Fruit fly (Drosophila melanogaster): ENCODE data around the gene mys.

mys gene

DNA sequence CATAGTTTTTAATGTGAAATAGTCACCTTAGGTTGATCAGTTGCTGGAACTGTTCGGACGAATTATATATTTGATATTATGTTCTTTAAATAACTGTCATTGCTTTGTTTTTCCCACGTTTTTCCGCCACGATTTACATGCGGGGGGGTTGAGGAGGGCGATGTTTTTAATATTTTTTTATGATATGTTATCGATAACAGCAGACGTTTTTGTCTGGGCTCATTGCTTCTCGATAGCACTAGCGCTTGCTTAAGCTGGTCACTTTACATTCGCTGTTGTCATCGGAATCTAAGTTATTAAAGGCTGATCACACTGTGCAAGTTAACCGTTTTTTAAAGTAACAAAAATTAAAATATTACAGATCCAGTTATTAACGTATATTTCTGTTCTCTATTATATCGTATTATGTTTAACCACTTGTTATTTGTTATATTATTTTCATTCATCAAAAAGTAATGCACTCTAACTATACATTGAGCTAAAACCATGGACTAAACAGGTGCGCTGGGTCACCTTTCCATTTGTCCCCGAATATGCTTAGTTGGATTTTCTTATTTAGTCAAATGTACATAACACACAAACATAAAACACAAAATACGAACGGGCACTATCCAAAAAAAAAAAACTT lies 14.0 kb downstream of the mys start, which contains the start of the genes Upf2 and CG1571:
Upf2 (minus strand) TSS at position 167 of the 628 bp plus-strand sequence.
CG1571 (plus strand) TSS at position 578 of the 628 bp plus-strand sequence.
- no peak for TF ChIP-seq noc (tag; optimal IDR thresholded peaks at IDR 0.05)

DNA sequence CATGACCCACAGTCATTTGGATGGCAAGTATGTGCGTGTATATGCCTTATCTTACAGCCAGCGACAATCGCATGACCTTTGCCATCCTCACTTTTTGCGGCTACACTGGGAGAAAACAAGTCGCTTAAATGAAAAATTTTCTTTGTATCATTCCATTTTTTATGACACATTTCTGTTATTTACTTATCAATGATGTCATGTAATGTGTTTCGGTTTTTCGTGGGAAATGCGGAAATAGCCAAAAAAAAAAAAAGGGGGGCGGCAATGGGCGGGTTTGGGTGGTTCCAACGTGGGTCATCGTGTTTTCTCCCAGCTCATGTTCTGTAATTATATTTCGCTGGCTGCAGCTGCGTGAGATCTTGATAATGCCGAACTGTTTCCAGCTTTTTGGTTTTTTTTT lies 18.7 kb downstream of the mys start:
- peak; percentile 36 for TF ChIP-seq noc (tag; optimal IDR thresholded peaks at IDR 0.05)

dm6 chrX:8081427-8082185 lies 20.2 kb downstream of the mys start, which contains the start of gene Ldsdh1:
Ldsdh1 (minus strand) TSS chrX:8081605.
- no peak for TF ChIP-seq noc (tag; optimal IDR thresholded peaks at IDR 0.05)

- TF ChIP-seq noc (tag; optimal IDR thresholded peaks at IDR 0.05), result no peak
These were observed 25.7 kb downstream of the mys start, which contains the start of gene CG2256 for dm6 chrX:8087113-8087512. CG2256 (minus strand) TSS chrX:8087213.

- TF ChIP-seq noc (tag; optimal IDR thresholded peaks at IDR 0.05), result peak; percentile 90
These were observed 29.7 kb downstream of the mys start for dm6 chrX:8091017-8091620.

- TF ChIP-seq noc (tag; optimal IDR thresholded peaks at IDR 0.05), result peak; percentile 88
These were observed 30.7 kb downstream of the mys start for dm6 chrX:8092075-8092682.

dm6 chrX:8092893-8093721 lies 31.7 kb downstream of the mys start:
- TF ChIP-seq noc (tag; optimal IDR thresholded peaks at IDR 0.05), result peak; percentile 6

DNA sequence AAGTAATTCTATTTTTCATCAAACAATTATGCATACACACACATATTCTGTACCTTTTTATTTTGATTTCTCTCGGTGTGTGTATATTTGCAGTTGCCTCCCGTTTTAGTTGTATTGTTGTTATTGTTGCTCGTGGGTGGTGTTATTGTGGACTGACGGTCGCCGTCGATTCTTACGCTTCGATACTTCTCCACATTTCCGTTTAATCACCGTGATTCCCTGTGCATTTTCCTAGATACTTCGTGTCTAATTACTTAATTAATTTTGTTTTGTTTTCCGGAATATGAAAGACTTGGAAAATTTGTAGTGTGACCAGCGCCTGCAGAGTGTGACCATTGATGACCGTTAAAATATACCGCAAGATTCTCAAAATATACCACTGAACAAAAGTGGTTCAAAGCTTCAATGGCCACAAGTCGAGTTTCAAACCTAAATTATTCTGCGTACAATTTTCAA lies 32.3 kb downstream of the mys start, which contains the start of gene UbcE2H:
UbcE2H (minus strand) TSS at position 343 of the 456 bp plus-strand sequence.
- TF ChIP-seq noc (tag; optimal IDR thresholded peaks at IDR 0.05), result no peak

dm6 chrX:8100026-8100825 lies 38.8 kb downstream of the mys start:
- peak; percentile 14 for TF ChIP-seq noc (tag; optimal IDR thresholded peaks at IDR 0.05)

dm6 chrX:8100826-8101079 lies 39.3 kb downstream of the mys start:
- TF ChIP-seq noc (tag; optimal IDR thresholded peaks at IDR 0.05), result no peak

DNA sequence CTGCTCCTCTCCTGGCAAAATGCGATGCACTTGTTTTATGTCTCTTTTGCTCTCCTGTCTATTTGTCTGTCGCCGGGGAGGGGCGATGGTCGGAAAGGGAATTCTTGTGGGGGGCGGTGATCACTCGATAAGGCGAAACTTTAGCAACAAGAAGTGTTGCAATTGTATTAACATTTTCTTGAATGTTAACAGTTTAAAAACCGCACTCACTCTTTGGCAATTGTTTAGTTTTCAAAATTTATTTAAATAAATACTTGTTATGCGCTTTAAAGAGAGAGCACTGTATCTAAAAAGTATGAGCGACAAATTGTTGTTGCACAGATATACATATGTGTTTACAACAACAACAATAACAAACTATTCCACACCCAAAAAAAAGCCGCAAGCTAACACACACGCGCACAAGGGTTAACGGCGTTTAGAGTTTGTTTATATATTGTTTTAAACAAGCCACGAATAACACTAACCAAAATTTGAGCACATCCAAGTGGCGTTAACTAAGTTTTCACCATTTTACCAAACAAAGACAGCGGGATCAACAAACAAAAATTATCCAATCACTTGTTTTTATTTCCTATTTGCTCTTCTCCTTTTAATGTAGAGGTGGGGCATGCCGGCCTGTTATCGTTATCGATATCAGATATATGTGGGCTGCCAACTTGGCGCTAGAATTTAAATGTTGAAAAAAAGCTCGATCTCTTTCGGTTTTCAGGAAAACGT lies 40.2 kb downstream of the mys start, which contains the start of gene CG2258:
CG2258 (minus strand) TSS at position 617 of the 720 bp plus-strand sequence.
- peak; percentile 92 for TF ChIP-seq noc (tag; optimal IDR thresholded peaks at IDR 0.05)

dm6 chrX:8106281-8107050 lies 45.0 kb downstream of the mys start:
- TF ChIP-seq noc (tag; optimal IDR thresholded peaks at IDR 0.05), result peak; percentile 34

dm6 chrX:8107936-8108335 lies 46.5 kb downstream of the mys start:
- no peak for TF ChIP-seq noc (tag; optimal IDR thresholded peaks at IDR 0.05)

All from whole organism, larva.